Fruit fly (Drosophila melanogaster): ENCODE data around the gene Alp13.

- no peak for TF ChIP-seq usp (GFP tag; optimal IDR thresholded peaks at IDR 0.05)
- TF ChIP-seq pan (optimal IDR thresholded peaks at IDR 0.05) = no peak
- no peak for TF ChIP-seq psq (optimal IDR thresholded peaks at IDR 0.05)
- TF ChIP-seq CG8478 (optimal IDR thresholded peaks at IDR 0.05) = no peak
- TF ChIP-seq EcR (GFP tag; optimal IDR thresholded peaks at IDR 0.05) = no peak
- no peak for TF ChIP-seq Dll (optimal IDR thresholded peaks at IDR 0.05)
Measured at dm6 chr3R:10078468-10079143, 3.4 kb upstream of the Alp13 start.

Data from whole organism.